Worm (Caenorhabditis elegans) whole organism, L2 larva: ENCODE results near the gene C27A7.3.

Experiments used
- R02D3.7 ChIP-seq: fragments of 150-350 bp; optimal IDR thresholded peaks from 2 replicates; lab custom pipeline; 2014; ENCODE audit warnings: missing biosample characterization, missing genetic modification characterization
- ZK546.5 ChIP-seq: sonication (generic microtip); optimal IDR thresholded peaks from 2 replicates; lab custom pipeline; 2017; ENCODE audit warnings: missing biosample characterization, missing genetic modification characterization
- alr-1 ChIP-seq: fragments of 150-350 bp; optimal IDR thresholded peaks from 2 replicates; lab custom pipeline; 2014; ENCODE audit warnings: missing biosample characterization, missing genetic modification characterization
- ceh-82 ChIP-seq: fragments of 150-350 bp; optimal IDR thresholded peaks from 2 replicates; lab custom pipeline; 2014; ENCODE audit warnings: missing biosample characterization, missing genetic modification characterization
- elt-3 ChIP-seq: sonication (generic microtip); optimal IDR thresholded peaks from 2 replicates; lab custom pipeline; 2017; ENCODE audit warnings: missing biosample characterization, missing genetic modification characterization
- fos-1 ChIP-seq: fragments of 150-350 bp; optimal IDR thresholded peaks from 2 replicates; lab custom pipeline; 2014; ENCODE audit warnings: missing biosample characterization, missing genetic modification characterization
- lin-11 ChIP-seq: fragments of 150-350 bp; sonication (generic microtip); optimal IDR thresholded peaks from 2 replicates; lab custom pipeline; 2014; ENCODE audit warnings: missing biosample characterization, missing genetic modification characterization, inconsistent platforms, mixed read lengths
- mab-5 ChIP-seq: fragments of 150-350 bp; optimal IDR thresholded peaks from 2 replicates; lab custom pipeline; 2014; ENCODE audit warnings: missing biosample characterization, missing genetic modification characterization
- mbf-1 ChIP-seq: sonication (generic microtip); optimal IDR thresholded peaks from 2 replicates; lab custom pipeline; 2017; ENCODE audit warnings: missing biosample characterization, missing genetic modification characterization
- mdl-1 ChIP-seq, 2 experiments: fragments of 150-350 bp in 1 of 2; sonication (generic microtip) in 1 of 2; optimal IDR thresholded peaks; 2 replicates each; lab custom pipeline; 2017; ENCODE audit warnings: missing biosample characterization in 2 of 2, missing genetic modification characterization in 2 of 2
- nhr-21 ChIP-seq: fragments of 150-350 bp; optimal IDR thresholded peaks from 2 replicates; lab custom pipeline; 2014; ENCODE audit warnings: missing biosample characterization, missing genetic modification characterization
- nhr-77 ChIP-seq: fragments of 150-350 bp; optimal IDR thresholded peaks from 2 replicates; lab custom pipeline; 2014; ENCODE audit warnings: missing biosample characterization, missing genetic modification characterization
- snpc-4 ChIP-seq: fragments of 150-350 bp; optimal IDR thresholded peaks from 2 replicates; lab custom pipeline; 2014; ENCODE audit warnings: missing biosample characterization, missing genetic modification characterization
- unc-55 ChIP-seq: fragments of 150-350 bp; sonication (generic microtip); optimal IDR thresholded peaks from 3 replicates; lab custom pipeline; 2014; ENCODE audit warnings: missing biosample characterization, missing genetic modification reagents, missing genetic modification characterization
- unc-62 ChIP-seq: fragments of 150-350 bp; optimal IDR thresholded peaks from 2 replicates; lab custom pipeline; 2014; ENCODE audit warnings: missing biosample characterization, missing genetic modification reagents, missing genetic modification characterization
- ztf-11 ChIP-seq: sonication (generic microtip); optimal IDR thresholded peaks from 2 replicates; lab custom pipeline; 2017; ENCODE audit warnings: missing biosample characterization, missing genetic modification characterization

The C27A7.3 gene

DNA sequence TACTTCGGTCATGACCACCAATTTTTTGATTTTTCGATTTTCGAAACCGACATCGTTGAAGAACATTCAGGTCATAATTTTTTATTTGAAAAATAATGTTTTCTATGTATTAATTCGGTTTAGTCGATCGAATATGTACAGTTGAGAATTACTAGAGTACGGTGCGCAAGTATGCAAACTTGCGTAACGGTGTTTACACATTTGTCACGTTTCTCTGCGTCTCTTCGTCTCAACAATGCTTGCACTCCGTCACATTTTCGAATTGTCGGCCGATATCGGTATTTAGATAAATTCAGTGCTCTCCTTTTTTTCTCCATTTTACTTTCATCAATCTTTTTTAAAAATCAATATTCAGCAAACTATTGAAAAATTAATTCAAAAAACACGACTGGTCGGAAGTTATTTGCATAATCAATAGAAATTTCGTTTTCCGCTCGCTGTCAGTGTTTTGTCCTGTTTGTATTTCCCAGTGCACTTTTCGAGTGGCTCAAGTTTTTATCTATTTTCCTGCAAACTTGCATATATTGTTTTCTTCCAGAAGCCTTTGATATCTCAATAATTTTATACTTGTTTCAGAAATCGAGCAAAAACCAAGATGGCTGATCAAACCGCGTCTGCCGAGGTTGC is 50.3 kb downstream of the C27A7.3 start, which contains the start of gene dpy-30 (continued):
- TF ChIP-seq mab-5 (tag; lab: Kevin White, UChicago), result no peak
- TF ChIP-seq unc-62 (GFP tag; lab: Kevin White, UChicago), result no peak
- no peak for TF ChIP-seq fos-1
- no peak for TF ChIP-seq elt-3 (tag; lab: Kevin White, UChicago)
- no peak for TF ChIP-seq ztf-11
- TF ChIP-seq nhr-77 (tag; lab: Kevin White, UChicago), result no peak
- TF ChIP-seq R02D3.7 (tag; lab: Kevin White, UChicago), result no peak

DNA sequence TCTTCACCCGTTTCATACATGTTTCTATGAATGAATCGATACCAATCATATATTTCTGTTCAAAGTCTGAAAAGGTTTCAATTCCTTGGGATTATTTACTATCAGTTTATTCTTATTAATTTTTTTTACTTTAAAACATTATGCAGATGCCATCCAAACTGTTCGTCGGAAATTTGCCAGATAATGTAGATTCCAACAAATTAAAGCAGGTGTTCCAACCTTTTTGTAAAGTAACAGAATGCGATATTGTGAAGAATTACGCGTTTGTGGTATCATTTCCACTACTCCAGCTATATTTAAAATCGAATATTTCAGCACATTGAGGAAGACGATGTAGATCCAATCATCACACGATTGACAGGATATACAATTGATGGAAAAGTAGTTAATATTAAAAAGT is 51.4 kb downstream of the C27A7.3 start, which contains the start of gene rnp-1:
Gene rnp-1, plus strand, starts transcription at position 145 of the 400 bp plus-strand sequence.
- TF ChIP-seq mdl-1 (tag; optimal IDR thresholded peaks at IDR 0.05; lab: Kevin White, UChicago) (no peak), R02D3.7 (tag; lab: Kevin White, UChicago) (no peak), lin-11 (tag; lab: Kevin White, UChicago) (no peak), snpc-4 (no peak), nhr-21 (tag; lab: Kevin White, UChicago) (no peak), alr-1 (tag; lab: Kevin White, UChicago) (no peak), mab-5 (tag; lab: Kevin White, UChicago) (no peak), ZK546.5 (tag; lab: Kevin White, UChicago) (no peak), mbf-1 (no peak), ztf-11 (no peak), unc-55 (no peak), ceh-82 (tag; lab: Kevin White, UChicago) (no peak)
- TF ChIP-seq, all 48 proteins: peak for 0
